Fruit fly (Drosophila melanogaster) whole organism, embryonic: Measurements from ENCODE around the gene sip3.
A peak's percentile ranks its signal among the peaks of the same experiment; 100 is the strongest.

Experiments
- CG16813 ChIP-seq: fragments of 200-800 bp; sonication (Bioruptor generic); IDR thresholded peaks from 3 replicates; pipeline ENCODE4 v1.3.6; 2022; ENCODE audit warnings: missing biosample characterization, missing genetic modification characterization; ENCODE audit not compliant: partially characterized antibody
- CG8924 ChIP-seq: fragments of 200-800 bp; optimal IDR thresholded peaks from 3 replicates; lab custom pipeline; 2019; ENCODE audit warnings: missing biosample characterization, mild to moderate bottlenecking, missing genetic modification characterization, moderate library complexity
- Deaf1 ChIP-seq: fragments of 200-800 bp; optimal IDR thresholded peaks from 3 replicates; lab custom pipeline; 2019; ENCODE audit warnings: missing biosample characterization, mild to moderate bottlenecking, missing genetic modification characterization, moderate library complexity
- Gug ChIP-seq: fragments of 200-800 bp; sonication (Bioruptor generic); IDR thresholded peaks from 4 replicates; pipeline ENCODE4 v1.3.6; 2022; ENCODE audit warnings: missing biosample characterization, missing genetic modification characterization
- Hr51 ChIP-seq, 2 experiments: fragments of 200-800 bp; sonication (Bioruptor generic); optimal IDR thresholded peaks; 2 replicates in 1 of 2; 3 replicates in 1 of 2; lab custom pipeline; 2016 to 2018; ENCODE audit warnings: missing biosample characterization in 2 of 2, missing genetic modification characterization in 2 of 2, mild to moderate bottlenecking in 1 of 2, moderate library complexity in 1 of 2
- Rfx ChIP-seq: fragments of 200-800 bp; sonication (Bioruptor generic); IDR thresholded peaks from 2 replicates; pipeline ENCODE4 v1.3.6; 2022; ENCODE audit warnings: missing biosample characterization, missing genetic modification characterization
- cato ChIP-seq: fragments of 200-800 bp; sonication (Bioruptor generic); optimal IDR thresholded peaks from 2 replicates; lab custom pipeline; 2016; ENCODE audit warnings: missing biosample characterization, missing genetic modification characterization, borderline replicate concordance
- disco-r ChIP-seq: fragments of 200-800 bp; sonication (Bioruptor generic); optimal IDR thresholded peaks from 2 replicates; lab custom pipeline; 2016; ENCODE audit warnings: missing biosample characterization, missing genetic modification characterization

- no peak for TF ChIP-seq CG16813 (GFP tag; lab: Robert Waterston, UW)
- TF ChIP-seq disco-r (GFP tag; lab: Kevin White, UChicago) = no peak
- TF ChIP-seq Gug (GFP tag; lab: Robert Waterston, UW) = no peak
- peak; percentile 40; the same call in 1 of the 2 replicates for TF ChIP-seq Rfx
- no peak for TF ChIP-seq cato (GFP tag; lab: Kevin White, UChicago)
- no peak for TF ChIP-seq Deaf1 (tag; lab: Kevin White, UChicago)
- TF ChIP-seq Hr51 (GFP tag; optimal IDR thresholded peaks at IDR 0.05; lab: Kevin White, UChicago) = no peak
- TF ChIP-seq CG8924 = peak; percentile 6
Observed at dm6 chr3R:31794457-31794856, 22.4 kb downstream of the sip3 start.
